Worm (Caenorhabditis elegans) whole organism, mixed stage, embryonic: ENCODE results near the gene Y49F6C.6.

Experiments used
- ceh-83 ChIP-seq: fragments of 200-800 bp; sonication (Bioruptor generic); optimal IDR thresholded peaks from 2 replicates; lab custom pipeline; 2018; ENCODE audit warnings: mild to moderate bottlenecking, missing genetic modification characterization, missing compliant biosample characterization
- cnd-1 ChIP-seq: fragments of 200-800 bp; sonication (Bioruptor generic); optimal IDR thresholded peaks from 2 replicates; lab custom pipeline; 2018; ENCODE audit warnings: mild to moderate bottlenecking, missing genetic modification characterization, missing compliant biosample characterization
- flh-1 ChIP-seq: fragments of 200-800 bp; sonication (Bioruptor generic); optimal IDR thresholded peaks from 2 replicates; lab custom pipeline; 2018; ENCODE audit warnings: mild to moderate bottlenecking, missing genetic modification characterization, moderate library complexity, missing compliant biosample characterization
- lin-13 ChIP-seq: fragments of 150-350 bp; optimal IDR thresholded peaks from 2 replicates; lab custom pipeline; 2014; ENCODE audit warnings: missing biosample characterization, missing genetic modification characterization
- mls-2 ChIP-seq: sonication (generic microtip); optimal IDR thresholded peaks from 2 replicates; lab custom pipeline; 2016; ENCODE audit warnings: mild to moderate bottlenecking, missing genetic modification characterization, moderate library complexity, missing compliant biosample characterization
- nhr-76 ChIP-seq: sonication (generic microtip); optimal IDR thresholded peaks from 2 replicates; lab custom pipeline; 2017; ENCODE audit warnings: missing biosample characterization, missing genetic modification characterization
- unc-39 ChIP-seq: fragments of 150-350 bp; optimal IDR thresholded peaks from 2 replicates; lab custom pipeline; 2014; ENCODE audit warnings: missing biosample characterization, missing genetic modification characterization

Y49F6C.6 gene

ce11 chrII:3318839-3319238, 48.2 kb downstream of the Y49F6C.6 start:
- TF ChIP-seq cnd-1 (tag; lab: Kevin White, UChicago) (no peak), lin-13 (tag; lab: Kevin White, UChicago) (no peak), nhr-76 (no peak), unc-39 (no peak), ceh-83 (no peak), mls-2 (tag; lab: Kevin White, UChicago) (no peak), flh-1 (GFP tag; lab: Kevin White, UChicago) (no peak)
